Worm (Caenorhabditis elegans): ENCODE measurements around the gene toc-1.

DNA sequence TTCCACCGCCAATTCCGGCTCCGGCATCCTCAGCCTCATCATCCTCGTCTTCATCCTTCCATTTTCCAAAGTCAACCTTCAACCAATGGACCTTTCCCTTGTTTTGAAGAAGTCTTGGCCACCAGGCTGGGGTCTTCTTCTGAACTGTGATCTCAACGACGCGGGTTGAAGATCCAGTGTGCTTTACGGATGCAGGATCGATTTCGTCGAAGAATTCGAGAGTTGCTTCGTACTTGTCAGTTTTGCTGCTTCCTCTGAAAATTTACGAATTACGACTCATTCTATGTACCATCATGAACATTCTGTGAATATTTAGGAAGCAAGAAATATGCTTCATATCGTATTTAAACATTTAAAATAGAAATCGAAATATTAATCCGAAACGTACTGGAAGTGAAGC is 801 bp upstream of the toc-1 start:
- TF ChIP-seq unc-62 (GFP tag; optimal IDR thresholded peaks at IDR 0.05), result no peak
- TF ChIP-seq nhr-12 (tag; optimal IDR thresholded peaks at IDR 0.05), result no peak
- no peak for TF ChIP-seq mdl-1 (tag; optimal IDR thresholded peaks at IDR 0.05)
- no peak for TF ChIP-seq nhr-237 (tag; optimal IDR thresholded peaks at IDR 0.05)
- TF ChIP-seq sma-3 (GFP tag; optimal IDR thresholded peaks at IDR 0.05), result no peak
- TF ChIP-seq fos-1 (tag; optimal IDR thresholded peaks at IDR 0.05), result no peak
- no peak for TF ChIP-seq nhr-77 (tag; optimal IDR thresholded peaks at IDR 0.05)
- TF ChIP-seq ztf-4 (tag; optimal IDR thresholded peaks at IDR 0.05), result no peak
- no peak for TF ChIP-seq elt-1 (tag; optimal IDR thresholded peaks at IDR 0.05)

Data from whole organism, L2 larva.